Worm (Caenorhabditis elegans) whole organism, L2 larva: Measurements from ENCODE around the gene T12D8.5.

ENCODE experiments used
- C34F6.9 ChIP-seq: fragments of 150-350 bp; optimal IDR thresholded peaks from 2 replicates; lab custom pipeline; 2014; ENCODE audit warnings: missing biosample characterization, missing genetic modification characterization
- F13H6.1 ChIP-seq: sonication (generic microtip); optimal IDR thresholded peaks from 2 replicates; lab custom pipeline; 2016; ENCODE audit warnings: missing genetic modification characterization, missing compliant biosample characterization
- R02D3.7 ChIP-seq: fragments of 150-350 bp; optimal IDR thresholded peaks from 2 replicates; lab custom pipeline; 2014; ENCODE audit warnings: missing biosample characterization, missing genetic modification characterization
- Y55F3AM.14 ChIP-seq: fragments of 200-800 bp; sonication (Bioruptor generic); optimal IDR thresholded peaks from 2 replicates; lab custom pipeline; 2018; ENCODE audit warnings: mild to moderate bottlenecking, missing genetic modification characterization, missing compliant biosample characterization
- alr-1 ChIP-seq: fragments of 150-350 bp; optimal IDR thresholded peaks from 2 replicates; lab custom pipeline; 2014; ENCODE audit warnings: missing biosample characterization, missing genetic modification characterization
- aly-2 ChIP-seq: fragments of 150-350 bp; optimal IDR thresholded peaks from 2 replicates; lab custom pipeline; 2014; ENCODE audit warnings: missing biosample characterization, missing genetic modification characterization
- ama-1 ChIP-seq: fragments of 150-350 bp; optimal IDR thresholded peaks from 2 replicates; lab custom pipeline; 2018; ENCODE audit warnings: inconsistent platforms
- blmp-1 ChIP-seq: sonication (generic microtip); optimal IDR thresholded peaks from 2 replicates; lab custom pipeline; 2017; ENCODE audit warnings: missing genetic modification characterization, mild to moderate bottlenecking, missing compliant biosample characterization, antibody characterized with exemption, moderate library complexity; ENCODE audit not compliant: insufficient read depth
- ceh-16 ChIP-seq: fragments of 150-350 bp; optimal IDR thresholded peaks from 2 replicates; lab custom pipeline; 2014; ENCODE audit warnings: missing biosample characterization, missing genetic modification characterization
- ceh-82 ChIP-seq: fragments of 150-350 bp; optimal IDR thresholded peaks from 2 replicates; lab custom pipeline; 2014; ENCODE audit warnings: missing biosample characterization, missing genetic modification characterization
- crh-2 ChIP-seq: sonication (generic microtip); optimal IDR thresholded peaks from 2 replicates; lab custom pipeline; 2017; ENCODE audit warnings: missing biosample characterization, missing genetic modification characterization
- dmd-4 ChIP-seq: sonication (generic microtip); optimal IDR thresholded peaks from 2 replicates; lab custom pipeline; 2017; ENCODE audit warnings: missing biosample characterization, missing genetic modification characterization
- egl-27 ChIP-seq: sonication (generic microtip); optimal IDR thresholded peaks from 3 replicates; lab custom pipeline; 2017; ENCODE audit warnings: missing biosample characterization, missing genetic modification reagents, missing genetic modification characterization
- elt-1 ChIP-seq: fragments of 150-350 bp; optimal IDR thresholded peaks from 2 replicates; lab custom pipeline; 2014; ENCODE audit warnings: missing biosample characterization, missing genetic modification characterization
- elt-3 ChIP-seq: sonication (generic microtip); optimal IDR thresholded peaks from 2 replicates; lab custom pipeline; 2017; ENCODE audit warnings: missing biosample characterization, missing genetic modification characterization
- fos-1 ChIP-seq: fragments of 150-350 bp; optimal IDR thresholded peaks from 2 replicates; lab custom pipeline; 2014; ENCODE audit warnings: missing biosample characterization, missing genetic modification characterization
- gmeb-1 ChIP-seq: fragments of 150-350 bp; optimal IDR thresholded peaks from 2 replicates; lab custom pipeline; 2014; ENCODE audit warnings: missing biosample characterization, missing genetic modification characterization
- lin-11 ChIP-seq: fragments of 150-350 bp; sonication (generic microtip); optimal IDR thresholded peaks from 2 replicates; lab custom pipeline; 2014; ENCODE audit warnings: missing biosample characterization, missing genetic modification characterization, inconsistent platforms, mixed read lengths
- lin-13 ChIP-seq: fragments of 150-350 bp; optimal IDR thresholded peaks from 2 replicates; lab custom pipeline; 2014; ENCODE audit warnings: missing biosample characterization, missing genetic modification reagents, missing genetic modification characterization
- lin-39 ChIP-seq: fragments of 150-350 bp; optimal IDR thresholded peaks from 2 replicates; lab custom pipeline; 2014; ENCODE audit warnings: missing biosample characterization, missing genetic modification reagents, missing genetic modification characterization
- mab-5 ChIP-seq: fragments of 150-350 bp; optimal IDR thresholded peaks from 2 replicates; lab custom pipeline; 2014; ENCODE audit warnings: missing biosample characterization, missing genetic modification characterization
- mbf-1 ChIP-seq: sonication (generic microtip); optimal IDR thresholded peaks from 2 replicates; lab custom pipeline; 2017; ENCODE audit warnings: missing biosample characterization, missing genetic modification characterization
- mdl-1 ChIP-seq, 2 experiments: fragments of 150-350 bp in 1 of 2; sonication (generic microtip) in 1 of 2; optimal IDR thresholded peaks; 2 replicates each; lab custom pipeline; 2017; ENCODE audit warnings: missing biosample characterization in 2 of 2, missing genetic modification characterization in 2 of 2
- nhr-10 ChIP-seq: sonication (generic microtip); optimal IDR thresholded peaks from 2 replicates; lab custom pipeline; 2017; ENCODE audit warnings: missing biosample characterization, missing genetic modification characterization
- nhr-11 ChIP-seq: fragments of 150-350 bp; optimal IDR thresholded peaks from 2 replicates; lab custom pipeline; 2014; ENCODE audit warnings: missing biosample characterization, missing genetic modification characterization
- nhr-12 ChIP-seq: fragments of 150-350 bp; optimal IDR thresholded peaks from 2 replicates; lab custom pipeline; 2014; ENCODE audit warnings: missing biosample characterization, missing genetic modification characterization
- nhr-21 ChIP-seq: fragments of 150-350 bp; optimal IDR thresholded peaks from 2 replicates; lab custom pipeline; 2014; ENCODE audit warnings: missing biosample characterization, missing genetic modification characterization
- nhr-23 ChIP-seq: fragments of 150-350 bp; optimal IDR thresholded peaks from 2 replicates; lab custom pipeline; 2014; ENCODE audit warnings: missing biosample characterization, missing genetic modification reagents, missing genetic modification characterization
- nhr-237 ChIP-seq: fragments of 150-350 bp; optimal IDR thresholded peaks from 2 replicates; lab custom pipeline; 2014; ENCODE audit warnings: missing biosample characterization, missing genetic modification characterization
- nhr-25 ChIP-seq: fragments of 150-350 bp; sonication (generic microtip); optimal IDR thresholded peaks from 3 replicates; lab custom pipeline; 2014; ENCODE audit warnings: missing biosample characterization, missing genetic modification characterization
- nhr-6 ChIP-seq: fragments of 150-350 bp; optimal IDR thresholded peaks from 2 replicates; lab custom pipeline; 2014; ENCODE audit warnings: missing biosample characterization, missing genetic modification characterization
- peb-1 ChIP-seq: fragments of 150-350 bp; optimal IDR thresholded peaks from 2 replicates; lab custom pipeline; 2014; ENCODE audit warnings: missing biosample characterization, missing genetic modification characterization
- sem-4 ChIP-seq: fragments of 150-350 bp; optimal IDR thresholded peaks from 2 replicates; lab custom pipeline; 2014; ENCODE audit warnings: missing biosample characterization, missing genetic modification reagents, missing genetic modification characterization
- skn-1 ChIP-seq: sonication (generic microtip); optimal IDR thresholded peaks from 2 replicates; lab custom pipeline; 2017; ENCODE audit warnings: missing biosample characterization, missing genetic modification characterization
- sma-3 ChIP-seq: sonication (generic microtip); optimal IDR thresholded peaks from 2 replicates; lab custom pipeline; 2016; ENCODE audit warnings: missing genetic modification reagents, missing genetic modification characterization, missing compliant biosample characterization
- sma-9 ChIP-seq, 2 experiments: fragments of 150-350 bp in 1 of 2; sonication (generic microtip) in 1 of 2; optimal IDR thresholded peaks; 2 replicates each; lab custom pipeline; 2014 to 2016; ENCODE audit warnings: missing genetic modification characterization in 2 of 2, mild to moderate bottlenecking in 1 of 2, missing biosample characterization in 1 of 2, missing compliant biosample characterization in 1 of 2, missing genetic modification reagents in 1 of 2, moderate library complexity in 1 of 2
- snpc-4 ChIP-seq: fragments of 150-350 bp; optimal IDR thresholded peaks from 2 replicates; lab custom pipeline; 2014; ENCODE audit warnings: missing biosample characterization, missing genetic modification characterization
- unc-39 ChIP-seq: fragments of 150-350 bp; optimal IDR thresholded peaks from 2 replicates; lab custom pipeline; 2014; ENCODE audit warnings: missing biosample characterization, missing genetic modification characterization
- unc-62 ChIP-seq: fragments of 150-350 bp; optimal IDR thresholded peaks from 2 replicates; lab custom pipeline; 2014; ENCODE audit warnings: missing biosample characterization, missing genetic modification reagents, missing genetic modification characterization
- zag-1 ChIP-seq: fragments of 150-350 bp; optimal IDR thresholded peaks from 2 replicates; lab custom pipeline; 2014; ENCODE audit warnings: missing biosample characterization, missing genetic modification characterization
- ztf-1 ChIP-seq: fragments of 200-800 bp; sonication (Bioruptor generic); conservative IDR thresholded peaks from 2 replicates; pipeline ENCODE4 v1.3.6; 2022; ENCODE audit warnings: missing genetic modification characterization, missing compliant biosample characterization
- ztf-11 ChIP-seq: sonication (generic microtip); optimal IDR thresholded peaks from 2 replicates; lab custom pipeline; 2017; ENCODE audit warnings: missing biosample characterization, missing genetic modification characterization
- ztf-4 ChIP-seq: fragments of 150-350 bp; optimal IDR thresholded peaks from 2 replicates; lab custom pipeline; 2014; ENCODE audit warnings: missing biosample characterization, missing genetic modification characterization

The T12D8.5 gene

DNA sequence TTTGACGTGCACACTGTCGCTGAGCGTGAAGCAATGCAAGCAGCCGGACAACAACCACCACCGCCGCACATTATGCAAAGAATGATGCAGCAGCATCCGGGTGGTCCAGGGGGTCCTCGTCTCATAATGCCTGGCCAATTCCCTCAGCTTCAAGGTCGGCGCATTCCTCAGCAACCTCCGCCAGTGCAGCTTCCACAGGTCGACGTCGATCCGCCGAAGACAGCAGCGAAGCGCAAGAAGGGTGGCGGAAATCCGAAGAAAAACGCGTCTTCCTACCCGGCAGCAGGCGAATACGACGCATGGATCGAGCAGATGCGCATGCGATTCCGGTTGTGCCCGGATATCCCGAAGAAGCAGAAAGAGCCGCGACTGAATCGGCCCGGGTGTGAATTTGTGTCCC is 24.8 kb upstream of the T12D8.5 start:
- TF ChIP-seq mdl-1 (tag; optimal IDR thresholded peaks at IDR 0.05; lab: Kevin White, UChicago): no peak

DNA sequence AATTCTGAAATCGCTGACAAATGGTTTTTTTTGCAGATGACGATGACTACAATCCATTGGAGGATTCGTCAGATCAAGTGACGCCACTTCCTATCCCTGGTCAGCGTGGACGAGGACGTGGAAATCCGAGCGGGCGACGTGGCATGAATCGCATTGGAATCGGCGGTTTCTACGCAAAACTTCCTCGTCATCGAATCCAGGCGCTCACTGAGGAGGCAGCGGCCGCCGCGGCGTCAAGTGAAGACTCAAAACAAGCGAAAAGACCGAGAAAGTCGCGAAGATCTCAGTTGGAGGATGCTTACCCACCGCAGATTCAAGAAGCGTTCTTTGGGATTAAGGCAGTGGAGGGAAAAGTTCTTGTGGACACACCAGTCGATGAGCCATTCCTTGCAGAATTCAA is 22.0 kb upstream of the T12D8.5 start:
- TF ChIP-seq mdl-1 (tag; optimal IDR thresholded peaks at IDR 0.05; lab: Kevin White, UChicago): no peak
- TF ChIP-seq nhr-25 (tag; lab: Kevin White, UChicago): no peak
- TF ChIP-seq peb-1 (tag; lab: Kevin White, UChicago): no peak
- no peak for TF ChIP-seq unc-39
- no peak for TF ChIP-seq sma-9 (GFP tag; optimal IDR thresholded peaks at IDR 0.05; lab: Kevin White, UChicago)
- TF ChIP-seq sma-9 (tag; optimal IDR thresholded peaks at IDR 0.05; lab: Kevin White, UChicago): no peak
- no peak for TF ChIP-seq dmd-4 (tag; lab: Kevin White, UChicago)
- TF ChIP-seq, all 48 proteins: peak for 0

DNA sequence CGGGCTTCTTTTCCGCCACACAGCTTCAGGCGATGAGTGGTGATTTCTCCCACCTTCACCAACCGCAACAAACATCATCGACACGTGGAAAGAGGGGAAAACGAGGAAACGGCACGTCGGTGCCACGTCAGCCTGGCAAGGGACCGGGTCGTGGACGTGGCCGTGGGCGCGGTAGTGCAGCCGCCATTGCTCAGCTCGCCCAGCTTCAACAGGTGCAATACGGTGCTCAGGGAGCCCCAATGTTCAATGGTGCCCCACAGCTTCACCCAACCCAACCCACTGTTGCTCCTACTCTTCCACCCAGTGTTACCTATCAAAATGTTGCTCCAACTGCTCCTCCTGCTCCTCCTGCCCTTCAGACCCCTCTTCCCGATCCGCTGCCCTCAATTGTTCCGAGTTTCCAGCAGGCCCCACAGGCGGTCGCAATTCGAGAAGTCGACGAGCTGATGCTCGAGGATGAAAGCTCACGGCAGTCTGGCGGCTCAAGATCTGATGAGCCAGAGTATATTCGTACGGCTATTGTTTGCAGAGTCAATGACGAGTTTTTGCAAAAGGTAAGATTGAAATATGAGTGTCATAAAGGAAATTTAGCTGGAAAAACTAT is 19.4 kb upstream of the T12D8.5 start:
- TF ChIP-seq mbf-1 (tag; lab: Kevin White, UChicago) (no peak), dmd-4 (tag; lab: Kevin White, UChicago) (no peak), sma-3 (GFP tag; lab: Kevin White, UChicago) (no peak), peb-1 (tag; lab: Kevin White, UChicago) (no peak), fos-1 (tag; lab: Kevin White, UChicago) (no peak), F13H6.1 (tag; lab: Kevin White, UChicago) (no peak), nhr-10 (tag; lab: Kevin White, UChicago) (no peak)

DNA sequence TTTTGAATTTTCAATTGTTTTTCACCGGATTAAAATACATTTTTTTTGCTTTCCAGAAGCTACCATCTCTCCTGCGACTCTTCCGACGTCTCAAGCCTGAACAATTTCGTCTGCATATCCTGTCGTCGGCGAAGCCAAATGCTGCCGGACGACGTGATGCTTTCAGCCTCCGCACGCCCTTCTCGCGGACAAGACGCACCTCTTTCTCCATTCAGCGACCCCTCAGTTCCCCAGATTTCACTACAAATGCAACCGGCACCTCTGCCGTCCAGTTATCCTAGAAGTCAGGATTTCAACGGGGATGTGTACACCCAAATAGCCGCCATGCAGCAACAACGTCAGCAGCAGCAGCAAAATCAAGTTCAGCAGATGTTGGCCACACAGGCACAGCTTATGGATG is 17.7 kb upstream of the T12D8.5 start:
- TF ChIP-seq elt-1 (tag; lab: Kevin White, UChicago): no peak
- no peak for TF ChIP-seq Y55F3AM.14 (GFP tag; lab: Kevin White, UChicago)
- no peak for TF ChIP-seq nhr-237 (tag; lab: Kevin White, UChicago)
- no peak for TF ChIP-seq fos-1 (tag; lab: Kevin White, UChicago)
- no peak for TF ChIP-seq ceh-16
- TF ChIP-seq crh-2 (tag; lab: Kevin White, UChicago): no peak
- no peak for TF ChIP-seq sma-3 (GFP tag; lab: Kevin White, UChicago)
- TF ChIP-seq R02D3.7 (tag; lab: Kevin White, UChicago): no peak
- no peak for TF ChIP-seq dmd-4 (tag; lab: Kevin White, UChicago)
- no peak for TF ChIP-seq aly-2 (tag; lab: Kevin White, UChicago)
- TF ChIP-seq lin-11: no peak
- TF ChIP-seq ama-1 (lab: Kevin White, UChicago): no peak
- TF ChIP-seq nhr-25 (tag; lab: Kevin White, UChicago): no peak
- no peak for TF ChIP-seq mab-5
- TF ChIP-seq ztf-11 (tag; lab: Kevin White, UChicago): no peak
- no peak for TF ChIP-seq skn-1 (tag; lab: Kevin White, UChicago)

DNA sequence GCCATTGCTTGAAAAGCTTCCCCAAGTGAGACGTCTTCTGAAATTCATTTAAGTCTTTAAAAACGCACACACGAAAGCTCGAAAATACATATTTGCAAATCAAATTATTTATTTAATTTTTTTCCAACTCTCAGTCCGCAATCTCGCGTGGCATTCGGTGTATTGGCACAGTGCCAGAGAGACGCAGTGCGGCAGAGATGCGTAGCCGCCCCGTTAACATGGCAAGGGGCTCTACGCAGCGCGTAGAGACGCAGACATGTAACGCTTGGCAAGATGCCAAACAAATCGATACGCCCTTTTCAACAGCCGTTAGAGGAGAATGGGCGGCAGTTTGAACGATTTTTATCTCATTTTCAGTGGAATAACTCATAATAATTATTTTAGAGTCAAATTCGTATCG is 16.9 kb upstream of the T12D8.5 start, which contains the start of the genes drr-2 and set-16:
Gene drr-2, minus strand, starts transcription at position 37 of the 400 bp plus-strand sequence.
Gene set-16, plus strand, starts transcription at position 383 of the 400 bp plus-strand sequence.
- TF ChIP-seq fos-1 (tag; lab: Kevin White, UChicago): peak; percentile 98
- TF ChIP-seq ztf-1: no peak
- no peak for TF ChIP-seq elt-3 (tag; lab: Kevin White, UChicago)
- peak; percentile 97 for TF ChIP-seq zag-1 (tag; lab: Kevin White, UChicago)
- TF ChIP-seq sma-3 (GFP tag; lab: Kevin White, UChicago): peak; percentile 100
- TF ChIP-seq alr-1 (tag; lab: Kevin White, UChicago): no peak
- peak; percentile 68 for TF ChIP-seq ama-1 (lab: Kevin White, UChicago)
- TF ChIP-seq ceh-16: peak; percentile 97
- peak; percentile 97 for TF ChIP-seq sma-9 (GFP tag; optimal IDR thresholded peaks at IDR 0.05; lab: Kevin White, UChicago)
- no peak for TF ChIP-seq sma-9 (tag; optimal IDR thresholded peaks at IDR 0.05; lab: Kevin White, UChicago)
- TF ChIP-seq ceh-82 (tag; lab: Kevin White, UChicago): peak; percentile 93
- TF ChIP-seq lin-39: peak; percentile 39
- TF ChIP-seq unc-62 (GFP tag; lab: Kevin White, UChicago): peak; percentile 88
- TF ChIP-seq gmeb-1: peak; percentile 96
- peak; percentile 99 for TF ChIP-seq lin-13 (GFP tag; lab: Kevin White, UChicago)
- TF ChIP-seq nhr-12 (tag; lab: Kevin White, UChicago): peak; percentile 61
- TF ChIP-seq elt-1 (tag; lab: Kevin White, UChicago): peak; percentile 36
- TF ChIP-seq snpc-4 (tag; lab: Kevin White, UChicago): peak; percentile 90
- TF ChIP-seq nhr-11 (tag; lab: Kevin White, UChicago): peak; percentile 28
- no peak for TF ChIP-seq peb-1 (tag; lab: Kevin White, UChicago)
- TF ChIP-seq egl-27 (tag; lab: Kevin White, UChicago): peak; percentile 98
- TF ChIP-seq nhr-23 (tag; lab: Kevin White, UChicago): no peak
- peak; percentile 84 for TF ChIP-seq skn-1 (tag; lab: Kevin White, UChicago)
- peak; percentile 97 for TF ChIP-seq sem-4 (tag; lab: Kevin White, UChicago)
- TF ChIP-seq ztf-4: peak; percentile 97
- TF ChIP-seq C34F6.9 (tag; lab: Kevin White, UChicago): peak; percentile 100
- peak; percentile 95 for TF ChIP-seq nhr-6 (tag; lab: Kevin White, UChicago)
- no peak for TF ChIP-seq unc-39
- TF ChIP-seq Y55F3AM.14 (GFP tag; lab: Kevin White, UChicago): peak; percentile 96
- TF ChIP-seq nhr-21: peak; percentile 99
- TF ChIP-seq mab-5: peak; percentile 98
- peak; percentile 90 for TF ChIP-seq blmp-1 (tag; lab: Kevin White, UChicago)
